In genomic region chr3L:10354377-10355208, dm6 we compare ENCODE assay signal across 2 fruit fly cellular contexts.
A peak's percentile ranks its signal among the peaks of the same experiment; 100 is the strongest.
TF ChIP-seq lines count a peak whose summit lies in the region.

No protein-coding gene starts in this region.

TF ChIP-seq in whole organism, embryonic, 481 proteins besides CTCF, POLR2A, EP300 and RAD21 (continued from another document and continues in another):
- TF ChIP-seq pfk (GFP tag; optimal IDR thresholded peaks at IDR 0.05; lab: Kevin White, UChicago) (no peak), luna (GFP tag; optimal IDR thresholded peaks at IDR 0.05; lab: Kevin White, UChicago) (no peak), nau (GFP tag; optimal IDR thresholded peaks at IDR 0.05; lab: Kevin White, UChicago) (no peak), odd (GFP tag; optimal IDR thresholded peaks at IDR 0.05; lab: Kevin White, UChicago) (no peak), Ptx1 (GFP tag; IDR thresholded peaks at IDR 0.05; lab: Robert Waterston, UW) (no peak), ap (GFP tag; IDR thresholded peaks at IDR 0.05; lab: Robert Waterston, UW) (0 out of 2 replicates have a peak, but pooled peaks have one; percentile 2), phol (tag; optimal IDR thresholded peaks at IDR 0.05; lab: Kevin White, UChicago) (peak; percentile 33), grau (tag; optimal IDR thresholded peaks at IDR 0.05; lab: Kevin White, UChicago) (peak; percentile 4), maf-S (GFP tag; optimal IDR thresholded peaks at IDR 0.05; lab: Kevin White, UChicago) (no peak), CG2129 (GFP tag; IDR thresholded peaks at IDR 0.05; lab: Robert Waterston, UW; ENCODE audit: partially characterized antibody) (no peak), slbo (GFP tag; IDR thresholded peaks at IDR 0.05; lab: Robert Waterston, UW) (0 out of 2 replicates have a peak, but pooled peaks have one; percentile 18), CG4707 (GFP tag; optimal IDR thresholded peaks at IDR 0.05; lab: Kevin White, UChicago) (no peak), sens-2 (GFP tag; IDR thresholded peaks at IDR 0.05; lab: Robert Waterston, UW) (no peak), Sox100B (GFP tag; optimal IDR thresholded peaks at IDR 0.05; lab: Kevin White, UChicago) (peak; percentile 34), Hr78 (GFP tag; optimal IDR thresholded peaks at IDR 0.05; lab: Kevin White, UChicago) (no peak), CG17361 (GFP tag; IDR thresholded peaks at IDR 0.05; lab: Robert Waterston, UW) (peak; percentile 60; the same call in 1 of the 3 replicates), cg (GFP tag; optimal IDR thresholded peaks at IDR 0.05; lab: Kevin White, UChicago) (peak; percentile 15), CG17359 (tag; optimal IDR thresholded peaks at IDR 0.05; lab: Kevin White, UChicago) (peak; percentile 1), eyg (GFP tag; optimal IDR thresholded peaks at IDR 0.05; lab: Kevin White, UChicago) (no peak), CG30403 (GFP tag; optimal IDR thresholded peaks at IDR 0.05; lab: Kevin White, UChicago) (peak; percentile 9), cas (GFP tag; IDR thresholded peaks at IDR 0.05; lab: Robert Waterston, UW) (no peak), Mrtf (GFP tag; IDR thresholded peaks at IDR 0.05; lab: Robert Waterston, UW) (no peak), sens (GFP tag; lab: Kevin White, UChicago) (peak; percentile 67), ara (GFP tag; IDR thresholded peaks at IDR 0.05; lab: Robert Waterston, UW) (no peak), yki (optimal IDR thresholded peaks at IDR 0.05; lab: Kevin White, UChicago) (no peak), gce (GFP tag; IDR thresholded peaks at IDR 0.05; lab: Robert Waterston, UW) (no peak), sug (tag; optimal IDR thresholded peaks at IDR 0.05; lab: Kevin White, UChicago) (peak; percentile 4), CG1832 (GFP tag; optimal IDR thresholded peaks at IDR 0.05; lab: Kevin White, UChicago) (no peak), Med (GFP tag; lab: Kevin White, UChicago) (peak; percentile 81), CG9817 (tag; optimal IDR thresholded peaks at IDR 0.05; lab: Kevin White, UChicago) (no peak), CG18262 (tag; optimal IDR thresholded peaks at IDR 0.05; lab: Kevin White, UChicago) (peak; percentile 47), ci (GFP tag; IDR thresholded peaks at IDR 0.05; lab: Robert Waterston, UW) (no peak), CG13424 (tag; optimal IDR thresholded peaks at IDR 0.05; lab: Kevin White, UChicago) (no peak), crol (GFP tag; IDR thresholded peaks at IDR 0.05; lab: Robert Waterston, UW) (peak; percentile 56), run (tag; optimal IDR thresholded peaks at IDR 0.05; lab: Kevin White, UChicago) (no peak), Deaf1 (tag; optimal IDR thresholded peaks at IDR 0.05; lab: Kevin White, UChicago) (no peak), bigmax (GFP tag; optimal IDR thresholded peaks at IDR 0.05; lab: Kevin White, UChicago) (no peak), CG4404 (GFP tag; IDR thresholded peaks at IDR 0.05; lab: Robert Waterston, UW) (no peak), Nf-YC (tag; optimal IDR thresholded peaks at IDR 0.05; lab: Kevin White, UChicago) (no peak), lmd (GFP tag; IDR thresholded peaks at IDR 0.05; lab: Robert Waterston, UW) (0 out of 2 replicates have a peak, but pooled peaks have one; percentile 21), Hr51 (GFP tag; optimal IDR thresholded peaks at IDR 0.05; lab: Kevin White, UChicago) (peak in 1 of 2 experiments; percentile 16), shn (GFP tag; optimal IDR thresholded peaks at IDR 0.05; lab: Kevin White, UChicago) (no peak), CG10979 (tag; optimal IDR thresholded peaks at IDR 0.05; lab: Kevin White, UChicago) (peak; percentile 26), BtbVII (GFP tag; optimal IDR thresholded peaks at IDR 0.05; lab: Kevin White, UChicago) (no peak), org-1 (GFP tag; optimal IDR thresholded peaks at IDR 0.05; lab: Kevin White, UChicago) (no peak), gem (tag; optimal IDR thresholded peaks at IDR 0.05; lab: Kevin White, UChicago) (peak; percentile 46), Oli (tag; optimal IDR thresholded peaks at IDR 0.05; lab: Kevin White, UChicago) (peak; percentile 10), CG17568 (GFP tag; optimal IDR thresholded peaks at IDR 0.05; lab: Kevin White, UChicago) (no peak), fd96Cb (tag; optimal IDR thresholded peaks at IDR 0.05; lab: Kevin White, UChicago) (peak; percentile 4), CG2116 (GFP tag; optimal IDR thresholded peaks at IDR 0.05; lab: Kevin White, UChicago) (no peak), CG34224 (GFP tag; IDR thresholded peaks at IDR 0.05; lab: Robert Waterston, UW; ENCODE audit: partially characterized antibody) (no peak), CG2712 (tag; optimal IDR thresholded peaks at IDR 0.05; lab: Kevin White, UChicago) (peak; percentile 55), Awh (GFP tag; IDR thresholded peaks at IDR 0.05; lab: Robert Waterston, UW) (peak; percentile 48; the same call in 1 of the 2 replicates), Ravus (GFP tag; IDR thresholded peaks at IDR 0.05; lab: Robert Waterston, UW) (no peak), Lim3 (GFP tag; IDR thresholded peaks at IDR 0.05; lab: Robert Waterston, UW) (no peak), nmo (GFP tag; optimal IDR thresholded peaks at IDR 0.05; lab: Kevin White, UChicago) (peak; percentile 44), CG18619 (GFP tag; optimal IDR thresholded peaks at IDR 0.05; lab: Kevin White, UChicago) (no peak), Rfx (GFP tag; IDR thresholded peaks at IDR 0.05; lab: Robert Waterston, UW) (peak; percentile 46; the same call in 1 of the 2 replicates), Sin3A (optimal IDR thresholded peaks at IDR 0.05; lab: Kevin White, UChicago) (no peak), CG14710 (tag; optimal IDR thresholded peaks at IDR 0.05; lab: Kevin White, UChicago) (no peak), CG17186 (GFP tag; optimal IDR thresholded peaks at IDR 0.05; lab: Kevin White, UChicago) (no peak), CG3407 (GFP tag; optimal IDR thresholded peaks at IDR 0.05; lab: Kevin White, UChicago) (no peak), CG31441 (GFP tag; IDR thresholded peaks at IDR 0.05; lab: Robert Waterston, UW) (no peak), CG32532 (GFP tag; IDR thresholded peaks at IDR 0.05; lab: Robert Waterston, UW) (peak; percentile 18), sob (GFP tag; IDR thresholded peaks at IDR 0.05; lab: Robert Waterston, UW) (peak; percentile 27; the same call in 1 of the 2 replicates), tll (GFP tag; optimal IDR thresholded peaks at IDR 0.05; lab: Kevin White, UChicago) (peak in 1 of 2 experiments; percentile 52), knrl (GFP tag; IDR thresholded peaks at IDR 0.05; lab: Robert Waterston, UW; ENCODE audit: partially characterized antibody) (no peak), E2f1 (GFP tag; IDR thresholded peaks at IDR 0.05; lab: Robert Waterston, UW) (no peak)

TF ChIP-seq in whole organism, prepupa, 60 proteins besides CTCF, POLR2A, EP300 and RAD21 (continued from another document):
- TF ChIP-seq Hr4 (GFP tag; optimal IDR thresholded peaks at IDR 0.05; lab: Kevin White, UChicago), result peak; percentile 58
- TF ChIP-seq CG3919 (GFP tag; optimal IDR thresholded peaks at IDR 0.05; lab: Kevin White, UChicago), result no peak
- TF ChIP-seq Sox102F (GFP tag; optimal IDR thresholded peaks at IDR 0.05; lab: Kevin White, UChicago), result no peak
- TF ChIP-seq Ets96B (tag; optimal IDR thresholded peaks at IDR 0.05; lab: Kevin White, UChicago), result peak; percentile 2
- TF ChIP-seq CG6808 (GFP tag; optimal IDR thresholded peaks at IDR 0.05; lab: Kevin White, UChicago), result no peak
- TF ChIP-seq CG11762 (GFP tag; optimal IDR thresholded peaks at IDR 0.05; lab: Kevin White, UChicago; ENCODE audit: insufficient read depth), result no peak
- TF ChIP-seq net (GFP tag; optimal IDR thresholded peaks at IDR 0.05; lab: Kevin White, UChicago), result no peak
- no peak for TF ChIP-seq CG8319 (GFP tag; optimal IDR thresholded peaks at IDR 0.05; lab: Kevin White, UChicago)
